Fruit fly (Drosophila melanogaster) whole organism, pupa: ENCODE results near the gene CG5577.

Experiments
- CG10348 ChIP-seq: fragments of 200-800 bp; sonication (Bioruptor generic); IDR thresholded peaks from 2 replicates; pipeline ENCODE4 v1.3.6; 2022; ENCODE audit warnings: missing biosample characterization, missing genetic modification characterization
- CG13204 ChIP-seq: fragments of 200-800 bp; sonication (Bioruptor generic); optimal IDR thresholded peaks from 2 replicates; lab custom pipeline; 2018; ENCODE audit warnings: missing biosample characterization, mild to moderate bottlenecking, missing genetic modification characterization, moderate library complexity
- CG14655 ChIP-seq: fragments of 200-800 bp; sonication (Bioruptor generic); optimal IDR thresholded peaks from 3 replicates; lab custom pipeline; 2017; ENCODE audit warnings: mild to moderate bottlenecking, missing biosample characterization, missing genetic modification reagents, missing genetic modification characterization
- CG15710 ChIP-seq: fragments of 200-800 bp; sonication (Bioruptor generic); optimal IDR thresholded peaks from 2 replicates; lab custom pipeline; 2018; ENCODE audit warnings: missing biosample characterization, mild to moderate bottlenecking, missing genetic modification characterization, moderate library complexity
- CG17806 ChIP-seq: fragments of 200-800 bp; sonication (Bioruptor generic); optimal IDR thresholded peaks from 2 replicates; lab custom pipeline; 2018; ENCODE audit warnings: missing biosample characterization, mild to moderate bottlenecking, missing genetic modification characterization, moderate library complexity
- CG34367 ChIP-seq: fragments of 200-800 bp; sonication (Bioruptor generic); optimal IDR thresholded peaks from 2 replicates; lab custom pipeline; 2018; ENCODE audit warnings: missing biosample characterization, mild to moderate bottlenecking, missing genetic modification characterization
- CG4496 ChIP-seq: fragments of 200-800 bp; sonication (Bioruptor generic); IDR thresholded peaks from 3 replicates; pipeline ENCODE4 v1.3.6; 2022; ENCODE audit warnings: missing biosample characterization, missing genetic modification characterization
- D1 ChIP-seq: fragments of 200-800 bp; sonication (Bioruptor generic); optimal IDR thresholded peaks from 2 replicates; lab custom pipeline; 2018; ENCODE audit warnings: missing biosample characterization, mild to moderate bottlenecking, missing genetic modification characterization, moderate library complexity
- EcR ChIP-seq: fragments of 200-800 bp; sonication (Bioruptor generic); optimal IDR thresholded peaks from 3 replicates; lab custom pipeline; 2019; ENCODE audit warnings: missing biosample characterization, missing genetic modification characterization, mild to moderate bottlenecking, moderate library complexity, missing genetic modification reagents
- Snoo ChIP-seq: fragments of 200-800 bp; sonication (Bioruptor generic); optimal IDR thresholded peaks from 3 replicates; lab custom pipeline; 2017; ENCODE audit warnings: missing biosample characterization, mild to moderate bottlenecking, missing genetic modification characterization, inconsistent platforms
- fd96Ca ChIP-seq: fragments of 200-800 bp; sonication (Bioruptor generic); IDR thresholded peaks from 3 replicates; pipeline ENCODE4 v1.3.6; 2022; ENCODE audit warnings: missing biosample characterization, missing genetic modification characterization
- rn ChIP-seq: fragments of 200-800 bp; sonication (Bioruptor generic); IDR thresholded peaks from 2 replicates; pipeline ENCODE4 v1.3.6; 2022; ENCODE audit warnings: missing biosample characterization, missing genetic modification characterization

DNA sequence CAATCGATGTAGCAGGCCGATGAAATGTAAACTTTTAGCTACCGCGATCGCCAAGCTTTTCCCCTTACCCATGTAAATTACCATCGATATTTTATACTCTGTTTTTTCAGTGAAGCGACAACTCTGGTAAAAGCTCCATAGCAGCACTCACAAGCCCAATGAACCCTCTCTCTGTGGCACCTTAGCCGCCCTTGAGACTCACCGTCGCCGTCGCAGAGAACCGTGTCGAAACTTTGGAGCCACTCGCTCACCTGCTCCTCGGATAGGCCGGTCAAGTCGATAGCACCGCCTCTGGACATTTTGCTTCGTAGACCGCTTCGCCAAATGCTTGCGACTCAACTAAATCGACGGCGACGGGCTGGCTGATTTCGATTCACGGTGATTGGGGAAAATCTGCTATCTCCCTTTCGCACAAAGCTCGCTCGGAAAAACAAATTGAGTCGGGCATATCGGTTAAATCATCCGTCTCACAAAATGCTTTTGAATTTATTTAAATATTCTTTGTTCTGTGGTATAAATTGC is at the start of gene CG5577:
- TF ChIP-seq D1 (tag; lab: Kevin White, UChicago) (no peak), rn (no peak), EcR (peak; percentile 89), CG15710 (tag; lab: Kevin White, UChicago) (no peak), CG34367 (tag; lab: Kevin White, UChicago) (no peak), CG10348 (GFP tag; lab: Robert Waterston, UW) (no peak), CG13204 (no peak), fd96Ca (no peak), CG4496 (peak; percentile 87), CG17806 (no peak), Snoo (tag; lab: Kevin White, UChicago) (no peak), CG14655 (GFP tag; lab: Kevin White, UChicago) (no peak)
